Fruit fly (Drosophila melanogaster) whole organism, embryonic: ENCODE measurements around the gene Obp99d.

Source experiments
- Atf6 ChIP-seq: fragments of 200-800 bp; sonication (Bioruptor generic); IDR thresholded peaks from 2 replicates; pipeline ENCODE4 v1.3.6; 2022; ENCODE audit warnings: missing biosample characterization, missing genetic modification characterization
- CG11085 ChIP-seq: fragments of 200-800 bp; sonication (Bioruptor generic); IDR thresholded peaks from 2 replicates; pipeline ENCODE4 v1.3.6; 2022; ENCODE audit warnings: missing biosample characterization, missing genetic modification characterization
- CG11696 ChIP-seq: fragments of 200-800 bp; sonication (Bioruptor generic); IDR thresholded peaks from 2 replicates; pipeline ENCODE4 v1.3.6; 2022; ENCODE audit warnings: missing biosample characterization, missing genetic modification characterization
- CG1233 ChIP-seq: fragments of 200-800 bp; sonication (Bioruptor generic); optimal IDR thresholded peaks from 4 replicates; lab custom pipeline; 2018; ENCODE audit warnings: missing biosample characterization, mild to moderate bottlenecking, missing genetic modification characterization
- CG12391 ChIP-seq: fragments of 200-800 bp; sonication (Bioruptor generic); optimal IDR thresholded peaks from 3 replicates; lab custom pipeline; 2018; ENCODE audit warnings: missing biosample characterization, mild to moderate bottlenecking, missing genetic modification characterization, moderate library complexity
- CG14860 ChIP-seq: fragments of 200-800 bp; sonication (Bioruptor generic); IDR thresholded peaks from 3 replicates; pipeline ENCODE4 v1.3.6; 2022; ENCODE audit warnings: missing biosample characterization, missing genetic modification characterization; ENCODE audit not compliant: partially characterized antibody
- CG1529 ChIP-seq: fragments of 200-800 bp; sonication (Bioruptor generic); optimal IDR thresholded peaks from 3 replicates; lab custom pipeline; 2018; ENCODE audit warnings: missing biosample characterization, missing genetic modification characterization
- CG15601 ChIP-seq: fragments of 200-800 bp; sonication (Bioruptor generic); optimal IDR thresholded peaks from 3 replicates; lab custom pipeline; 2019; ENCODE audit warnings: missing biosample characterization, mild to moderate bottlenecking, missing genetic modification characterization, moderate library complexity
- CG15696 ChIP-seq: fragments of 200-800 bp; sonication (Bioruptor generic); optimal IDR thresholded peaks from 2 replicates; lab custom pipeline; 2019; ENCODE audit warnings: missing biosample characterization, mild to moderate bottlenecking, missing genetic modification characterization, moderate library complexity
- CG1792 ChIP-seq: fragments of 200-800 bp; sonication (Bioruptor generic); optimal IDR thresholded peaks from 2 replicates; lab custom pipeline; 2016; ENCODE audit warnings: missing biosample characterization, missing genetic modification characterization
- CG18619 ChIP-seq: fragments of 200-800 bp; sonication (Bioruptor generic); optimal IDR thresholded peaks from 3 replicates; lab custom pipeline; 2017; ENCODE audit warnings: missing biosample characterization, mild to moderate bottlenecking, missing genetic modification characterization
- CG32532 ChIP-seq: fragments of 200-800 bp; sonication (Bioruptor generic); IDR thresholded peaks from 2 replicates; pipeline ENCODE4 v1.3.6; 2022; ENCODE audit warnings: missing biosample characterization, missing genetic modification characterization
- CG7271 ChIP-seq: fragments of 200-800 bp; sonication (Bioruptor generic); optimal IDR thresholded peaks from 2 replicates; lab custom pipeline; 2018; ENCODE audit warnings: missing biosample characterization, mild to moderate bottlenecking, missing genetic modification characterization, moderate library complexity
- CG7928 ChIP-seq: fragments of 200-800 bp; sonication (Bioruptor generic); optimal IDR thresholded peaks from 2 replicates; lab custom pipeline; 2017; ENCODE audit warnings: missing biosample characterization, mild to moderate bottlenecking, missing genetic modification characterization
- CG7963 ChIP-seq: fragments of 200-800 bp; sonication (Bioruptor generic); IDR thresholded peaks from 3 replicates; pipeline ENCODE4 v1.3.6; 2022; ENCODE audit warnings: missing biosample characterization, missing genetic modification characterization; ENCODE audit not compliant: partially characterized antibody
- CG8388 ChIP-seq: fragments of 200-800 bp; sonication (Bioruptor generic); optimal IDR thresholded peaks from 2 replicates; lab custom pipeline; 2019; ENCODE audit warnings: missing biosample characterization, mild to moderate bottlenecking, missing genetic modification characterization, moderate library complexity
- CG8478 ChIP-seq: fragments of >200 bp; optimal IDR thresholded peaks from 2 replicates; lab custom pipeline; 2018
- Dbx ChIP-seq: fragments of 200-800 bp; sonication (Bioruptor generic); IDR thresholded peaks from 3 replicates; pipeline ENCODE4 v1.3.6; 2022; ENCODE audit warnings: missing biosample characterization, missing genetic modification characterization
- Ets97D ChIP-seq: fragments of 200-800 bp; sonication (Bioruptor generic); optimal IDR thresholded peaks from 3 replicates; lab custom pipeline; 2016; ENCODE audit warnings: missing biosample characterization, missing genetic modification characterization
- Fer3 ChIP-seq: fragments of 200-800 bp; sonication (Bioruptor generic); optimal IDR thresholded peaks from 2 replicates; lab custom pipeline; 2018; ENCODE audit warnings: missing biosample characterization, mild to moderate bottlenecking, missing genetic modification characterization, moderate library complexity
- Gsc ChIP-seq: fragments of 200-800 bp; sonication (Bioruptor generic); IDR thresholded peaks from 2 replicates; pipeline ENCODE4 v1.3.6; 2022; ENCODE audit warnings: missing biosample characterization, missing genetic modification characterization
- HLH4C ChIP-seq: fragments of 200-800 bp; sonication (Bioruptor generic); IDR thresholded peaks from 3 replicates; pipeline ENCODE4 v1.3.6; 2022; ENCODE audit warnings: missing biosample characterization, missing genetic modification characterization; ENCODE audit not compliant: partially characterized antibody
- Hmr ChIP-seq: fragments of 200-800 bp; sonication (Bioruptor generic); optimal IDR thresholded peaks from 3 replicates; lab custom pipeline; 2017; ENCODE audit warnings: mild to moderate bottlenecking, missing biosample characterization, missing genetic modification reagents, missing genetic modification characterization
- Oli ChIP-seq: fragments of 200-800 bp; sonication (Bioruptor generic); optimal IDR thresholded peaks from 2 replicates; lab custom pipeline; 2018; ENCODE audit warnings: missing biosample characterization, mild to moderate bottlenecking, missing genetic modification characterization, moderate library complexity
- Ptx1 ChIP-seq: fragments of 200-800 bp; sonication (Bioruptor generic); IDR thresholded peaks from 2 replicates; pipeline ENCODE4 v1.3.6; 2022; ENCODE audit warnings: missing biosample characterization, missing genetic modification characterization
- Rx ChIP-seq: fragments of 200-800 bp; sonication (Bioruptor generic); IDR thresholded peaks from 2 replicates; pipeline ENCODE4 v1.3.6; 2022; ENCODE audit warnings: missing biosample characterization, missing genetic modification characterization
- Side ChIP-seq: fragments of 200-800 bp; sonication (Bioruptor generic); optimal IDR thresholded peaks from 2 replicates; lab custom pipeline; 2016; ENCODE audit warnings: missing biosample characterization, missing genetic modification characterization
- Sox102F ChIP-seq: fragments of 200-800 bp; sonication (Bioruptor generic); optimal IDR thresholded peaks from 2 replicates; lab custom pipeline; 2018; ENCODE audit warnings: missing biosample characterization, mild to moderate bottlenecking, missing genetic modification characterization, moderate library complexity
- TFAM ChIP-seq: fragments of 200-800 bp; sonication (Bioruptor generic); optimal IDR thresholded peaks from 2 replicates; lab custom pipeline; 2017; ENCODE audit warnings: missing biosample characterization, missing genetic modification characterization, inconsistent platforms
- ato ChIP-seq: fragments of 200-800 bp; sonication (Bioruptor generic); IDR thresholded peaks from 2 replicates; pipeline ENCODE4 v1.3.6; 2022; ENCODE audit warnings: missing biosample characterization, missing genetic modification characterization; ENCODE audit not compliant: partially characterized antibody
- az2 ChIP-seq: fragments of 200-800 bp; sonication (Bioruptor generic); optimal IDR thresholded peaks from 3 replicates; lab custom pipeline; 2016; ENCODE audit warnings: missing biosample characterization, missing genetic modification characterization
- bowl ChIP-seq: fragments of 200-800 bp; sonication (Bioruptor generic); IDR thresholded peaks from 2 replicates; pipeline ENCODE4 v1.3.6; 2022; ENCODE audit warnings: missing biosample characterization, missing genetic modification characterization
- btn ChIP-seq: fragments of 200-800 bp; sonication (Bioruptor generic); optimal IDR thresholded peaks from 2 replicates; lab custom pipeline; 2016; ENCODE audit warnings: missing biosample characterization, missing genetic modification characterization
- chm ChIP-seq: fragments of 200-800 bp; sonication (Bioruptor generic); IDR thresholded peaks from 2 replicates; pipeline ENCODE4 v1.3.6; 2022; ENCODE audit warnings: missing biosample characterization, missing genetic modification characterization
- dmrt99B ChIP-seq: fragments of 200-800 bp; sonication (Bioruptor generic); optimal IDR thresholded peaks from 2 replicates; lab custom pipeline; 2018; ENCODE audit warnings: missing biosample characterization, mild to moderate bottlenecking, missing genetic modification characterization, moderate library complexity
- emc ChIP-seq: fragments of 200-800 bp; sonication (Bioruptor generic); optimal IDR thresholded peaks from 2 replicates; lab custom pipeline; 2016; ENCODE audit warnings: missing biosample characterization, missing genetic modification characterization
- exex ChIP-seq: fragments of 200-800 bp; sonication (Bioruptor generic); optimal IDR thresholded peaks from 4 replicates; lab custom pipeline; 2018; ENCODE audit warnings: missing biosample characterization, mild to moderate bottlenecking, missing genetic modification characterization, moderate library complexity
- fu2 ChIP-seq: fragments of 200-800 bp; sonication (Bioruptor generic); optimal IDR thresholded peaks from 2 replicates; lab custom pipeline; 2016; ENCODE audit warnings: missing biosample characterization, missing genetic modification characterization
- gem ChIP-seq: fragments of 200-800 bp; sonication (Bioruptor generic); optimal IDR thresholded peaks from 2 replicates; lab custom pipeline; 2019; ENCODE audit warnings: missing biosample characterization, mild to moderate bottlenecking, missing genetic modification characterization, moderate library complexity
- hth ChIP-seq: fragments of >200 bp; optimal IDR thresholded peaks from 2 replicates; lab custom pipeline; 2017; ENCODE audit warnings: inconsistent platforms
- lab ChIP-seq: fragments of 200-800 bp; sonication (Bioruptor generic); optimal IDR thresholded peaks from 3 replicates; lab custom pipeline; 2017; ENCODE audit warnings: missing biosample characterization, missing genetic modification characterization, mild to moderate bottlenecking, moderate library complexity, missing genetic modification reagents
- ro ChIP-seq: fragments of 200-800 bp; sonication (Bioruptor generic); IDR thresholded peaks from 2 replicates; pipeline ENCODE4 v1.3.6; 2022; ENCODE audit warnings: missing biosample characterization, missing genetic modification characterization
- sens-2 ChIP-seq: fragments of 200-800 bp; sonication (Bioruptor generic); IDR thresholded peaks from 2 replicates; pipeline ENCODE4 v1.3.6; 2022; ENCODE audit warnings: missing biosample characterization, missing genetic modification characterization
- sima ChIP-seq: fragments of 200-800 bp; sonication (Bioruptor generic); optimal IDR thresholded peaks from 2 replicates; lab custom pipeline; 2016; ENCODE audit warnings: missing biosample characterization, missing genetic modification characterization
- slp2 ChIP-seq: fragments of 200-800 bp; sonication (Bioruptor generic); optimal IDR thresholded peaks from 2 replicates; lab custom pipeline; 2016; ENCODE audit warnings: missing biosample characterization, missing genetic modification characterization
- sqz ChIP-seq: fragments of 200-800 bp; sonication (Bioruptor generic); optimal IDR thresholded peaks from 3 replicates; lab custom pipeline; 2018; ENCODE audit warnings: missing biosample characterization, mild to moderate bottlenecking, missing genetic modification characterization
- stwl ChIP-seq: fragments of 200-800 bp; sonication (Bioruptor generic); optimal IDR thresholded peaks from 3 replicates; lab custom pipeline; 2018; ENCODE audit warnings: missing biosample characterization, mild to moderate bottlenecking, missing genetic modification characterization, moderate library complexity
- tgo ChIP-seq: fragments of 200-800 bp; sonication (Bioruptor generic); IDR thresholded peaks from 3 replicates; pipeline ENCODE4 v1.3.6; 2022; ENCODE audit warnings: missing biosample characterization, missing genetic modification characterization
- tin ChIP-seq: fragments of 200-800 bp; sonication (Bioruptor generic); optimal IDR thresholded peaks from 3 replicates; lab custom pipeline; 2016; ENCODE audit warnings: missing biosample characterization, missing genetic modification characterization
- tx ChIP-seq: fragments of 200-800 bp; sonication (Bioruptor generic); optimal IDR thresholded peaks from 2 replicates; lab custom pipeline; 2016; ENCODE audit warnings: missing biosample characterization, missing genetic modification characterization
- vnd ChIP-seq: fragments of 200-800 bp; sonication (Bioruptor generic); IDR thresholded peaks from 3 replicates; pipeline ENCODE4 v1.3.6; 2022; ENCODE audit warnings: missing biosample characterization, missing genetic modification characterization; ENCODE audit not compliant: partially characterized antibody

The Obp99d gene

dm6 chr3R:29725577-29726240 is 11.4 kb downstream of the Obp99d start, which contains the start of gene Kul (continued):
- TF ChIP-seq Rx (GFP tag; lab: Robert Waterston, UW) (no peak), CG15601 (tag; lab: Kevin White, UChicago) (no peak), Oli (tag; lab: Kevin White, UChicago) (no peak), slp2 (no peak), CG11085 (GFP tag; lab: Robert Waterston, UW) (no peak), Ptx1 (GFP tag; lab: Robert Waterston, UW) (peak; percentile 28; the same call in 1 of the 2 replicates), Dbx (GFP tag; lab: Robert Waterston, UW) (0 out of 3 replicates have a peak, but pooled peaks have one; percentile 9), Side (no peak), CG15696 (tag; lab: Kevin White, UChicago) (peak; percentile 2), az2 (GFP tag; lab: Kevin White, UChicago) (no peak), tgo (GFP tag; lab: Robert Waterston, UW) (no peak), Gsc (GFP tag; lab: Robert Waterston, UW) (no peak), bowl (GFP tag; lab: Robert Waterston, UW) (no peak), CG14860 (GFP tag; lab: Robert Waterston, UW) (no peak), sens-2 (GFP tag; lab: Robert Waterston, UW) (no peak), Fer3 (tag; lab: Kevin White, UChicago) (no peak), gem (no peak), CG1792 (GFP tag; lab: Kevin White, UChicago) (no peak), TFAM (no peak), CG12391 (no peak), CG7963 (GFP tag; lab: Robert Waterston, UW) (no peak), sqz (GFP tag; lab: Kevin White, UChicago) (peak; percentile 70), dmrt99B (tag; lab: Kevin White, UChicago) (no peak), Ets97D (peak; percentile 54), sima (GFP tag; lab: Kevin White, UChicago) (no peak), stwl (peak; percentile 90), Sox102F (GFP tag; lab: Kevin White, UChicago) (no peak), tx (GFP tag; lab: Kevin White, UChicago) (no peak), lab (GFP tag; lab: Kevin White, UChicago) (no peak), CG18619 (GFP tag; lab: Kevin White, UChicago) (peak; percentile 18), exex (tag; lab: Kevin White, UChicago) (no peak), CG1233 (peak; percentile 11), vnd (GFP tag; lab: Robert Waterston, UW) (0 out of 3 replicates have a peak, but pooled peaks have one; percentile 13), CG7271 (tag; lab: Kevin White, UChicago) (no peak), CG8478 (no peak), hth (lab: Kevin White, UChicago) (no peak), tin (GFP tag; lab: Kevin White, UChicago) (no peak), fu2 (GFP tag; lab: Kevin White, UChicago) (no peak), CG8388 (no peak), btn (no peak), Hmr (GFP tag; lab: Kevin White, UChicago) (no peak), Atf6 (GFP tag; lab: Robert Waterston, UW) (no peak), ro (GFP tag; lab: Robert Waterston, UW) (no peak), CG32532 (GFP tag; lab: Robert Waterston, UW) (peak; percentile 40), CG11696 (GFP tag; lab: Robert Waterston, UW) (no peak), emc (GFP tag; lab: Kevin White, UChicago) (no peak), CG7928 (GFP tag; lab: Kevin White, UChicago) (peak; percentile 2), HLH4C (no peak), CG1529 (GFP tag; lab: Kevin White, UChicago) (no peak), ato (GFP tag; lab: Robert Waterston, UW) (peak; percentile 49; the same call in 1 of the 2 replicates), chm (GFP tag; lab: Robert Waterston, UW) (no peak)
